Worm (Caenorhabditis elegans) whole organism, L3 larva: ENCODE results near the gene Y71H2AM.6.

Experiments
- ama-1 ChIP-seq: fragments of 150-350 bp; optimal IDR thresholded peaks from 2 replicates; lab custom pipeline; 2018
- ceh-16 ChIP-seq: sonication (generic microtip); optimal IDR thresholded peaks from 2 replicates; lab custom pipeline; 2017; ENCODE audit warnings: missing biosample characterization, missing genetic modification characterization
- ceh-28 ChIP-seq: fragments of 150-350 bp; optimal IDR thresholded peaks from 2 replicates; lab custom pipeline; 2014; ENCODE audit warnings: missing biosample characterization, missing genetic modification reagents, missing genetic modification characterization
- nhr-11 ChIP-seq: fragments of 150-350 bp; optimal IDR thresholded peaks from 2 replicates; lab custom pipeline; 2014; ENCODE audit warnings: missing biosample characterization, missing genetic modification characterization

ce11 chrIII:2795442-2796023 is 14.7 kb downstream of the Y71H2AM.6 start:
- TF ChIP-seq ceh-28 (tag; lab: Kevin White, UChicago) (no peak), nhr-11 (tag; lab: Kevin White, UChicago) (no peak), ama-1 (no peak), ceh-16 (tag; lab: Kevin White, UChicago) (no peak)
